Worm (Caenorhabditis elegans) whole organism, mixed stage, embryonic: Measurements from ENCODE around the gene EGAP1.5.
A peak's percentile ranks its signal among the peaks of the same experiment; 100 is the strongest.

ENCODE experiments used
- M03D4.4 ChIP-seq: sonication (generic microtip); optimal IDR thresholded peaks from 2 replicates; lab custom pipeline; 2017; ENCODE audit warnings: mild to moderate bottlenecking, missing genetic modification characterization, missing compliant biosample characterization
- bed-3 ChIP-seq: fragments of 200-800 bp; sonication (Bioruptor generic); optimal IDR thresholded peaks from 3 replicates; lab custom pipeline; 2018; ENCODE audit warnings: mild to moderate bottlenecking, missing genetic modification characterization, moderate library complexity, missing compliant biosample characterization
- blmp-1 ChIP-seq: fragments of 150-350 bp; optimal IDR thresholded peaks from 2 replicates; lab custom pipeline; 2014; ENCODE audit warnings: missing biosample characterization, missing genetic modification characterization
- ceh-39 ChIP-seq: fragments of 150-350 bp; optimal IDR thresholded peaks from 2 replicates; lab custom pipeline; 2014; ENCODE audit warnings: missing biosample characterization, missing genetic modification characterization
- ceh-43 ChIP-seq: fragments of 200-800 bp; sonication (Bioruptor generic); optimal IDR thresholded peaks from 2 replicates; lab custom pipeline; 2018; ENCODE audit warnings: mild to moderate bottlenecking, missing genetic modification characterization, moderate library complexity, missing compliant biosample characterization
- ceh-83 ChIP-seq: fragments of 200-800 bp; sonication (Bioruptor generic); optimal IDR thresholded peaks from 2 replicates; lab custom pipeline; 2018; ENCODE audit warnings: mild to moderate bottlenecking, missing genetic modification characterization, missing compliant biosample characterization
- ces-1 ChIP-seq: fragments of 150-350 bp; optimal IDR thresholded peaks from 2 replicates; lab custom pipeline; 2014; ENCODE audit warnings: missing biosample characterization, missing genetic modification reagents, missing genetic modification characterization
- drap-1 ChIP-seq: fragments of 200-800 bp; sonication (Bioruptor generic); optimal IDR thresholded peaks from 3 replicates; lab custom pipeline; 2018; ENCODE audit warnings: mild to moderate bottlenecking, missing genetic modification characterization, missing compliant biosample characterization
- elt-1 ChIP-seq: sonication (generic microtip); optimal IDR thresholded peaks from 2 replicates; lab custom pipeline; 2017; ENCODE audit warnings: missing genetic modification characterization, mild to moderate bottlenecking, missing compliant biosample characterization, antibody characterized with exemption, moderate library complexity, borderline replicate concordance; ENCODE audit not compliant: insufficient read depth
- ham-2 ChIP-seq: fragments of 200-800 bp; sonication (Bioruptor generic); optimal IDR thresholded peaks from 2 replicates; lab custom pipeline; 2018; ENCODE audit warnings: mild to moderate bottlenecking, missing genetic modification characterization, missing compliant biosample characterization
- hlh-1 ChIP-seq: fragments of 150-350 bp; optimal IDR thresholded peaks from 2 replicates; lab custom pipeline; 2014; ENCODE audit warnings: missing biosample characterization, missing genetic modification reagents, missing genetic modification characterization
- lin-13 ChIP-seq: fragments of 150-350 bp; optimal IDR thresholded peaks from 2 replicates; lab custom pipeline; 2014; ENCODE audit warnings: missing biosample characterization, missing genetic modification characterization
- lin-32 ChIP-seq: fragments of 200-800 bp; sonication (Bioruptor generic); optimal IDR thresholded peaks from 2 replicates; lab custom pipeline; 2018; ENCODE audit warnings: mild to moderate bottlenecking, missing genetic modification characterization, missing compliant biosample characterization
- nhr-12 ChIP-seq: fragments of 150-350 bp; optimal IDR thresholded peaks from 2 replicates; lab custom pipeline; 2014; ENCODE audit warnings: missing biosample characterization, missing genetic modification characterization
- nhr-2 ChIP-seq: fragments of 150-350 bp; optimal IDR thresholded peaks from 2 replicates; lab custom pipeline; 2014; ENCODE audit warnings: missing biosample characterization, missing genetic modification characterization
- nhr-237 ChIP-seq: fragments of 150-350 bp; optimal IDR thresholded peaks from 2 replicates; lab custom pipeline; 2014; ENCODE audit warnings: missing biosample characterization, missing genetic modification characterization
- nhr-76 ChIP-seq: sonication (generic microtip); optimal IDR thresholded peaks from 2 replicates; lab custom pipeline; 2017; ENCODE audit warnings: missing biosample characterization, missing genetic modification characterization
- pha-4 ChIP-seq: fragments of 150-350 bp; optimal IDR thresholded peaks from 2 replicates; lab custom pipeline; 2018; ENCODE audit warnings: missing biosample characterization, missing genetic modification reagents, missing genetic modification characterization
- snpc-4 ChIP-seq: fragments of 150-350 bp; optimal IDR thresholded peaks from 2 replicates; lab custom pipeline; 2014; ENCODE audit warnings: missing biosample characterization, missing genetic modification characterization
- sptf-1 ChIP-seq: sonication (generic microtip); optimal IDR thresholded peaks from 2 replicates; lab custom pipeline; 2017; ENCODE audit warnings: mild to moderate bottlenecking, missing genetic modification characterization, moderate library complexity, missing compliant biosample characterization
- tbx-8 ChIP-seq: fragments of 200-800 bp; sonication (Bioruptor generic); optimal IDR thresholded peaks from 2 replicates; lab custom pipeline; 2018; ENCODE audit warnings: mild to moderate bottlenecking, missing genetic modification characterization, moderate library complexity, missing compliant biosample characterization
- unc-120 ChIP-seq: sonication (generic microtip); optimal IDR thresholded peaks from 2 replicates; lab custom pipeline; 2017; ENCODE audit warnings: missing genetic modification characterization, missing compliant biosample characterization; ENCODE audit not compliant: poor library complexity, severe bottlenecking
- unc-39 ChIP-seq: fragments of 150-350 bp; optimal IDR thresholded peaks from 2 replicates; lab custom pipeline; 2014; ENCODE audit warnings: missing biosample characterization, missing genetic modification characterization
- unc-62 ChIP-seq: fragments of 150-350 bp; optimal IDR thresholded peaks from 2 replicates; lab custom pipeline; 2014; ENCODE audit warnings: missing biosample characterization, missing genetic modification reagents, missing genetic modification characterization
- zip-8 ChIP-seq: fragments of 150-350 bp; optimal IDR thresholded peaks from 2 replicates; lab custom pipeline; 2014; ENCODE audit warnings: missing biosample characterization, missing genetic modification characterization

The EGAP1.5 gene

DNA sequence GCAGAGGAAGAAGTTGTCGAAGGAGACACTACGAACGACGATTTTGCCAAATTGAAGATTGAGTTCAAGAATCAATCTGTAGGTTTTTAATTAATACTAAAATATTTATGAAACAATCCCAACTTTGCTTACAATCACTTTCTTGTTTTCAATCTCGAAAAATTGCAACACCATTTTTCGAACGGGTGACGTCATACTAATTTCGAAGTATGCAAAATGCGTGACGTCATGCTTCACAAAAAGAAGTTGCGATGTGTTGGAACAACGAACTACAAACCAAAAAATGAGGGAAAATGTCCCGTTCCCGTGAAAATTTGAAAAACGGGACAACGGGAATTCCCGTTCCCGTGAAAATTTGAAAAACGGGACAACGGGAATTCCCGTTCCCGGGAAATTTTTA lies 36.1 kb downstream of the EGAP1.5 start:
- TF ChIP-seq zip-8 (peak; percentile 94), nhr-237 (tag; lab: Kevin White, UChicago) (no peak)

DNA sequence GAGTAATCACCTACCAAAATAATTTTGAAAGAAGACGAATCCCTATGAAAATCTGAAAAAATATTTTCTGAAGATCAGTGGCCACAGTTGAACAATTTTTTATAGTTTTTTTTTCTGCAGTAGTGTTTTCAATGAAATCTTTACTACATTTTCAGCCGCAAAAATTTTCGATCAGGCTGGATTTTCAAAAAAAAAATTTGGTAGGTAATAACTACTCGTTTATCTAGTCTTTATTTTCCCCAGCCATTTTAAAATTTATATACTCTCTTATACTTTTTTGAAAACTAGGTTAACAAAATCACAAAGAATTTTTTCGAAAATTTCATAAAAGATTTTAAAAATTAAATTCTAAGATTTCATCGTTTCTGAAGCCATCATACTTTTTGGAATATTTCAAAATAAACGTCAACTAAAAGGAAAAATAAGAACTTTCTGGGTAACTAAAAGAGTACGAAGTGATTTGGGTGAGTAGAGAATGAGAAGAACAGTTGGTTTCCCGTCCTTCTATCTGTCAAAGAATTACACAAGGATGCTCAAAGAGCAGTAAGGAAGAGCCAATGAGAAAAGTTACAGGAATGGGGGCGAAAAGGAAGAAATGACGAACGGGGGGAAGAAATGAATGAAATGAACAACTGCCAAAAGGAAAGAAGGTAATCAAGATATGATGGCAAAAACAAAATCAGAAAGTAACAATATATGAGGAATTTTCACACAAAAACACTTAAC lies 43.6 kb downstream of the EGAP1.5 start, which contains the start of gene mlp-1:
TSS of gene mlp-1 (minus strand) at position 51 of the 726 bp plus-strand sequence.
- TF ChIP-seq unc-120 (tag; lab: Kevin White, UChicago) = peak; percentile 15
- peak; percentile 86 for TF ChIP-seq hlh-1
- no peak for TF ChIP-seq drap-1
- TF ChIP-seq unc-39 (tag; lab: Kevin White, UChicago) = no peak
- peak; percentile 56 for TF ChIP-seq unc-62 (GFP tag; lab: Kevin White, UChicago)
- no peak for TF ChIP-seq nhr-76 (tag; lab: Kevin White, UChicago)
- no peak for TF ChIP-seq lin-32
- no peak for TF ChIP-seq nhr-237 (tag; lab: Kevin White, UChicago)
- TF ChIP-seq, all 35 proteins: peak for 3

DNA sequence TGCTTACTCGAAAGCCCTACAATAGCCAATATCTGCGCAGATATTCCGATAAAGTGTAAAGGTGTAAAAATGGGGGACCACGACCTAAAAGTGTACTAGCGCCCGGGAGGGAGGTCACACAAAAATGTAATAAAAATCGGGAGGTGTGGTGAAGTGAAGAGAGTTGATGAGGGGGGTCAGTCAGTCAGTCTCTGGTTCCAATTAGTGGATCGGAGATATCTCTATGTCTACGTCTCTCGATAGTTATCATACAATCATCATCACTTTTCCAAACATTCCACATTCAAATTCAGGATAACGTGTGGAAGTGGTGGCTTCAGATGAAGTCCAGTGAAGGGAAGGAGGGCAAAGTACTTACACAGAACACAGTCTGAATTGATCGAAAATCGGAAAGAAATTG lies 44.5 kb downstream of the EGAP1.5 start:
- no peak for TF ChIP-seq drap-1

DNA sequence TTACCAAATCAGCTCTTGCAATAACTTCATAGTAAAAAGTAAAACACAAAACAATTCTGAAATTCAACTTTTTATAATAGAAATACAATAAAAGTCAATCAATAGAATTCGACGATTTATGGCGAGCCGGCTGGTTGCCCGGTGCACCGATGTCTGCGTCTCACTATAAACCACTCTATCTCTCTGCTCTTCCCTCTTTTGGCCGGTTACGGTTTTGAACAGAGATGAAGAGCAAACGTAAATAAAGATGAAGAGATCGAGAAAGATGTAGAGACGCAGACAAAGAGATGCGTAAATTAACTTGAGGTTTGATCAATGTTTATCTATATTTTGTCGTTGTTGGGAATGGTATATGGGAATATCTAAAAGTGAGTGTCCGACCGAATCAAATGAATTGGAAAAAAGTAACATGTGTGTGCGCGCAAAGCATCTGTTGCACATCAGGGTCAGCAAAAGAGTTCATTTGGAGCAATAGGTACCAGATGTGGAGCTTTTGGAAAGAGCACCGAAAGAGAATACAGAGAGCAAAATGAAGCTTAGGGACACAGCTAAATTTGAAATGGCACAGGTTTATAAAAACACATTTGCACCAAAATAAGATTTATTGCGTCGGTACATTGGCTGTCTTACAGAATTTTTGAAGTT lies 48.9 kb downstream of the EGAP1.5 start:
- TF ChIP-seq snpc-4 (tag; lab: Kevin White, UChicago) = no peak
- TF ChIP-seq ham-2 (GFP tag; lab: Kevin White, UChicago) = no peak
- peak; percentile 11 for TF ChIP-seq M03D4.4
- no peak for TF ChIP-seq ceh-43 (GFP tag; lab: Kevin White, UChicago)
- peak; percentile 11 for TF ChIP-seq lin-32
- peak; percentile 84 for TF ChIP-seq nhr-2
- TF ChIP-seq hlh-1 = peak; percentile 9
- TF ChIP-seq pha-4 (tag; lab: Kevin White, UChicago) = peak; percentile 67
- no peak for TF ChIP-seq sptf-1 (tag; lab: Kevin White, UChicago)

DNA sequence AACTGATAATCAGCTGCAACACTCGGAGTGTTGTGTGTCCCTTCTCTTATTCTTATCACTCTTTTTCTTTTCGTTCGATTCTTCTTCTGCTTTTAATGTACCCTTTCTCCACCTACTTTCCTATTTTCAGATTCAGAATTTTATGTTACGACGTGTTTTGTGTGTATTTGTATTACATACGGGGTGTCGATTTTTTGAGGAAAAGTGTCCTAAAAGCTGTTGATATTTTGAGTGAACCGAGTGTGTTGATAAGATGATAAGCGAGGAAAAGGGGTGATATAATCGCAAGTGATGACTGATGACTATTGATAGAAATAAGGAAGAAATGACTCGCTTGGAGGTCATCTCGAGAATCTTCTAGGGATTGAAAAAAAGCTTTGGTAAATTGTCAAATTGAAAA lies 49.9 kb downstream of the EGAP1.5 start:
- TF ChIP-seq lin-13 = no peak
- TF ChIP-seq ham-2 (GFP tag; lab: Kevin White, UChicago) = no peak
- no peak for TF ChIP-seq sptf-1 (tag; lab: Kevin White, UChicago)
- TF ChIP-seq ceh-83 (GFP tag; lab: Kevin White, UChicago) = no peak
- TF ChIP-seq unc-120 (tag; lab: Kevin White, UChicago) = no peak
- TF ChIP-seq snpc-4 (tag; lab: Kevin White, UChicago) = no peak
- TF ChIP-seq bed-3 (GFP tag; lab: Kevin White, UChicago) = no peak
- no peak for TF ChIP-seq ceh-43 (GFP tag; lab: Kevin White, UChicago)
- TF ChIP-seq nhr-12 = no peak
- TF ChIP-seq elt-1 = no peak
- TF ChIP-seq ces-1 (GFP tag; lab: Kevin White, UChicago) = no peak
- no peak for TF ChIP-seq zip-8
- no peak for TF ChIP-seq drap-1
- TF ChIP-seq blmp-1 (tag; lab: Kevin White, UChicago) = no peak
- no peak for TF ChIP-seq unc-39 (tag; lab: Kevin White, UChicago)

DNA sequence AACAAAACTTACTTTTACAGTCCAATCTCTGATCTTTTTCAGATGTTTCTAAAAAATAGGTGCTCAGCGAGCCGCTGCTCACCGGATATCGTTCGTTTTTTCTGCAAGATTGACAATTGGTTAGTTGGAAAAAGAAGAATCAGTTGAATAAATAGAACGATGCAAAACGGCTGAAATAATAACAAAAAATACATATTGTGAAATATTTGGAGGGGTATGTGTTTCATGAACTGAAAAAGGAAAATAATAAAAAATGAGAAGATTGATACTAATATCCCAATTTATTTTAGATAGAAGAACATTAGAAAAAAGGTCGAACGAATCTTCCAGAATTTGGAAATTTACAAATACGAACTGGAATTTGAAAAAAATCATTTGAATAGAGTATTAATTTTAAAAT lies 50.5 kb downstream of the EGAP1.5 start, which contains the start of gene frm-2:
TSS of gene frm-2 (minus strand) at position 101 of the 400 bp plus-strand sequence.
- TF ChIP-seq ceh-43 (GFP tag; lab: Kevin White, UChicago) = no peak
- TF ChIP-seq blmp-1 (tag; lab: Kevin White, UChicago) = no peak
- TF ChIP-seq tbx-8 = no peak
- TF ChIP-seq ceh-39 (tag; lab: Kevin White, UChicago) = no peak
- no peak for TF ChIP-seq lin-32
- TF ChIP-seq drap-1 = no peak
